Worm (Caenorhabditis elegans) whole organism, young adult: ENCODE data around the gene frpr-8.

Experiments
- D2030.7 ChIP-seq: fragments of 200-800 bp; sonication (Bioruptor generic); IDR thresholded peaks from 2 replicates; pipeline ENCODE4 v1.3.6; 2022; ENCODE audit warnings: missing genetic modification reagents, missing genetic modification characterization, missing compliant biosample characterization
- F10E7.11 ChIP-seq: sonication (generic microtip); optimal IDR thresholded peaks from 2 replicates; lab custom pipeline; 2017; ENCODE audit warnings: mild to moderate bottlenecking, missing genetic modification characterization, moderate library complexity, missing compliant biosample characterization
- F22D6.2 ChIP-seq: sonication (generic microtip); optimal IDR thresholded peaks from 2 replicates; lab custom pipeline; 2016; ENCODE audit warnings: mild to moderate bottlenecking, missing genetic modification characterization, missing compliant biosample characterization
- F23B12.7 ChIP-seq: sonication (generic microtip); optimal IDR thresholded peaks from 2 replicates; lab custom pipeline; 2017; ENCODE audit warnings: missing genetic modification characterization, mild to moderate bottlenecking, missing compliant biosample characterization, antibody characterized with exemption, moderate library complexity; ENCODE audit not compliant: insufficient read depth
- F49E8.2 ChIP-seq: sonication (generic microtip); optimal IDR thresholded peaks from 3 replicates; lab custom pipeline; 2017; ENCODE audit warnings: missing genetic modification characterization, mild to moderate bottlenecking, missing compliant biosample characterization, antibody characterized with exemption, moderate library complexity; ENCODE audit not compliant: insufficient read depth
- F55B11.4 ChIP-seq: sonication (generic microtip); optimal IDR thresholded peaks from 2 replicates; lab custom pipeline; 2016; ENCODE audit warnings: missing compliant biosample characterization, missing genetic modification characterization, borderline replicate concordance; ENCODE audit not compliant: insufficient read depth
- K11D2.4 ChIP-seq: fragments of 200-800 bp; sonication (Bioruptor generic); IDR thresholded peaks from 2 replicates; pipeline ENCODE4 v1.3.6; 2022; ENCODE audit warnings: missing genetic modification reagents, missing genetic modification characterization, missing compliant biosample characterization
- K12H6.12 ChIP-seq: fragments of 200-800 bp; sonication (Bioruptor generic); optimal IDR thresholded peaks from 2 replicates; lab custom pipeline; 2018; ENCODE audit warnings: mild to moderate bottlenecking, missing genetic modification characterization, missing compliant biosample characterization
- Y79H2A.3 ChIP-seq: fragments of 200-800 bp; sonication (Bioruptor generic); conservative IDR thresholded peaks from 2 replicates; pipeline ENCODE4 v1.3.6; 2022; ENCODE audit warnings: missing genetic modification reagents, missing genetic modification characterization, missing compliant biosample characterization
- ZK185.1 ChIP-seq: sonication (generic microtip); optimal IDR thresholded peaks from 2 replicates; lab custom pipeline; 2016; ENCODE audit warnings: mild to moderate bottlenecking, missing genetic modification characterization, missing compliant biosample characterization; ENCODE audit not compliant: poor library complexity, severe bottlenecking
- atf-7 ChIP-seq: sonication (generic microtip); optimal IDR thresholded peaks from 2 replicates; lab custom pipeline; 2017; ENCODE audit warnings: mild to moderate bottlenecking, missing genetic modification characterization, missing compliant biosample characterization
- athp-1 ChIP-seq: sonication (generic microtip); optimal IDR thresholded peaks from 2 replicates; lab custom pipeline; 2017; ENCODE audit warnings: mild to moderate bottlenecking, missing genetic modification characterization, missing compliant biosample characterization
- ccch-3 ChIP-seq: fragments of 200-800 bp; sonication (Bioruptor generic); optimal IDR thresholded peaks from 2 replicates; lab custom pipeline; 2018; ENCODE audit warnings: mild to moderate bottlenecking, missing genetic modification characterization, missing compliant biosample characterization
- ceh-40 ChIP-seq: fragments of 200-800 bp; sonication (Bioruptor generic); IDR thresholded peaks from 2 replicates; pipeline ENCODE4 v1.3.6; 2022; ENCODE audit warnings: missing genetic modification characterization, missing compliant biosample characterization
- ceh-79 ChIP-seq: sonication (generic microtip); optimal IDR thresholded peaks from 2 replicates; lab custom pipeline; 2017; ENCODE audit warnings: mild to moderate bottlenecking, missing genetic modification characterization, missing compliant biosample characterization
- chd-7 ChIP-seq: sonication (generic microtip); optimal IDR thresholded peaks from 2 replicates; lab custom pipeline; 2016; ENCODE audit warnings: mild to moderate bottlenecking, missing genetic modification characterization, moderate library complexity, missing compliant biosample characterization
- dox-1 ChIP-seq: fragments of 200-800 bp; sonication (Bioruptor generic); IDR thresholded peaks from 2 replicates; pipeline ENCODE4 v1.3.6; 2022; ENCODE audit warnings: missing genetic modification reagents, missing genetic modification characterization, missing compliant biosample characterization
- efl-1 ChIP-seq: fragments of 150-350 bp; optimal IDR thresholded peaks from 2 replicates; lab custom pipeline; 2014; ENCODE audit warnings: missing biosample characterization, missing genetic modification reagents, missing genetic modification characterization
- ekl-4 ChIP-seq: fragments of 200-800 bp; sonication (Bioruptor generic); IDR thresholded peaks from 2 replicates; pipeline ENCODE4 v1.3.6; 2022; ENCODE audit warnings: missing genetic modification reagents, missing genetic modification characterization, missing compliant biosample characterization
- ets-4 ChIP-seq: fragments of 200-800 bp; sonication (Bioruptor generic); optimal IDR thresholded peaks from 2 replicates; lab custom pipeline; 2018; ENCODE audit warnings: mild to moderate bottlenecking, missing genetic modification characterization, missing compliant biosample characterization
- fkh-3 ChIP-seq: sonication (generic microtip); optimal IDR thresholded peaks from 2 replicates; lab custom pipeline; 2016; ENCODE audit warnings: mild to moderate bottlenecking, missing genetic modification characterization, missing compliant biosample characterization
- hlh-12 ChIP-seq: sonication (generic microtip); optimal IDR thresholded peaks from 2 replicates; lab custom pipeline; 2016; ENCODE audit warnings: missing genetic modification characterization, missing compliant biosample characterization
- hlh-26 ChIP-seq: fragments of 200-800 bp; sonication (Bioruptor generic); conservative IDR thresholded peaks from 2 replicates; pipeline ENCODE4 v1.3.6; 2022; ENCODE audit warnings: missing genetic modification reagents, missing genetic modification characterization, missing compliant biosample characterization
- hmg-1.2 ChIP-seq: fragments of 200-800 bp; sonication (Bioruptor generic); IDR thresholded peaks from 2 replicates; pipeline ENCODE4 v1.3.6; 2022; ENCODE audit warnings: missing genetic modification reagents, missing genetic modification characterization, missing compliant biosample characterization
- lin-26 ChIP-seq: fragments of 200-800 bp; sonication (Bioruptor generic); IDR thresholded peaks from 2 replicates; pipeline ENCODE4 v1.3.6; 2022; ENCODE audit warnings: missing genetic modification reagents, missing genetic modification characterization, missing compliant biosample characterization
- lin-40 ChIP-seq: sonication (generic microtip); optimal IDR thresholded peaks from 2 replicates; lab custom pipeline; 2016; ENCODE audit warnings: missing genetic modification characterization, mild to moderate bottlenecking, missing compliant biosample characterization, missing genotype, missing genetic modification reagents
- lir-1 ChIP-seq: fragments of 200-800 bp; sonication (Bioruptor generic); conservative IDR thresholded peaks from 2 replicates; pipeline ENCODE4 v1.3.6; 2022; ENCODE audit warnings: missing genetic modification reagents, missing genetic modification characterization, missing compliant biosample characterization
- lsl-1 ChIP-seq: fragments of 200-800 bp; sonication (Bioruptor generic); optimal IDR thresholded peaks from 2 replicates; lab custom pipeline; 2018; ENCODE audit warnings: mild to moderate bottlenecking, missing genetic modification characterization, moderate library complexity, missing compliant biosample characterization
- lsy-27 ChIP-seq: sonication (generic microtip); optimal IDR thresholded peaks from 2 replicates; lab custom pipeline; 2017; ENCODE audit warnings: missing genetic modification characterization, mild to moderate bottlenecking, missing compliant biosample characterization, antibody characterized with exemption, missing genotype, borderline replicate concordance; ENCODE audit not compliant: insufficient read depth
- madf-6 ChIP-seq: fragments of 200-800 bp; sonication (Bioruptor generic); IDR thresholded peaks from 2 replicates; pipeline ENCODE4 v1.3.6; 2022; ENCODE audit warnings: missing genetic modification reagents, missing genetic modification characterization, missing compliant biosample characterization
- mel-28 ChIP-seq: sonication (generic microtip); optimal IDR thresholded peaks from 2 replicates; lab custom pipeline; 2016; ENCODE audit warnings: borderline replicate concordance, mild to moderate bottlenecking, missing genetic modification characterization, missing compliant biosample characterization
- mes-4 ChIP-seq: sonication (generic microtip); optimal IDR thresholded peaks from 2 replicates; lab custom pipeline; 2016; ENCODE audit warnings: missing genotype, missing genetic modification characterization, missing compliant biosample characterization
- nhr-120 ChIP-seq: fragments of 200-800 bp; sonication (Bioruptor generic); IDR thresholded peaks from 2 replicates; pipeline ENCODE4 v1.3.6; 2022; ENCODE audit warnings: missing genetic modification characterization, missing compliant biosample characterization
- nhr-179 ChIP-seq: sonication (generic microtip); optimal IDR thresholded peaks from 2 replicates; lab custom pipeline; 2016; ENCODE audit warnings: mild to moderate bottlenecking, missing genetic modification characterization, missing compliant biosample characterization
- nhr-27 ChIP-seq: fragments of 200-800 bp; sonication (Bioruptor generic); optimal IDR thresholded peaks from 2 replicates; lab custom pipeline; 2018; ENCODE audit warnings: mild to moderate bottlenecking, missing genetic modification characterization, moderate library complexity, missing compliant biosample characterization
- nhr-80 ChIP-seq: sonication (generic microtip); optimal IDR thresholded peaks from 2 replicates; lab custom pipeline; 2016; ENCODE audit warnings: missing genetic modification characterization, missing compliant biosample characterization
- nhr-90 ChIP-seq: sonication (generic microtip); optimal IDR thresholded peaks from 2 replicates; lab custom pipeline; 2016; ENCODE audit warnings: missing genotype, mild to moderate bottlenecking, missing genetic modification characterization, missing compliant biosample characterization
- pbrm-1 ChIP-seq: fragments of 200-800 bp; sonication (Bioruptor generic); IDR thresholded peaks from 2 replicates; pipeline ENCODE4 v1.3.6; 2022; ENCODE audit warnings: missing genetic modification reagents, missing genetic modification characterization, missing compliant biosample characterization
- pha-4 ChIP-seq: fragments of 150-350 bp; sonication (generic microtip); optimal IDR thresholded peaks from 2 replicates; lab custom pipeline; 2014; ENCODE audit warnings: missing biosample characterization, missing genetic modification reagents, missing genetic modification characterization
- rcor-1 ChIP-seq: fragments of 200-800 bp; sonication (Bioruptor generic); IDR thresholded peaks from 2 replicates; pipeline ENCODE4 v1.3.6; 2022; ENCODE audit warnings: missing genetic modification reagents, missing genetic modification characterization, missing compliant biosample characterization
- rec-8 ChIP-seq, 2 experiments: sonication (generic microtip); optimal IDR thresholded peaks; 2 replicates each; lab custom pipeline; 2016; ENCODE audit warnings: mild to moderate bottlenecking in 2 of 2, missing genetic modification characterization in 2 of 2, missing genetic modification reagents in 2 of 2, missing genotype in 2 of 2, missing biosample characterization in 1 of 2, missing compliant biosample characterization in 1 of 2, moderate library complexity in 1 of 2
- rpc-1 ChIP-seq, 2 experiments: fragments of 150-350 bp in 1 of 2; sonication (generic microtip) in 1 of 2; optimal IDR thresholded peaks; 2 replicates each; lab custom pipeline; 2014 to 2018; ENCODE audit warnings: missing biosample characterization in 1 of 2, missing genetic modification characterization in 1 of 2, missing genetic modification reagents in 1 of 2, missing genotype in 1 of 2
- somi-1 ChIP-seq: fragments of 200-800 bp; sonication (Bioruptor generic); optimal IDR thresholded peaks from 2 replicates; lab custom pipeline; 2018; ENCODE audit warnings: mild to moderate bottlenecking, missing genetic modification characterization, missing compliant biosample characterization
- tbp1 ChIP-seq: fragments of 200-800 bp; sonication (Bioruptor generic); optimal IDR thresholded peaks from 2 replicates; lab custom pipeline; 2018; ENCODE audit warnings: mild to moderate bottlenecking, missing genetic modification characterization, missing compliant biosample characterization
- tlf-1 ChIP-seq: fragments of 200-800 bp; sonication (Bioruptor generic); optimal IDR thresholded peaks from 2 replicates; lab custom pipeline; 2018; ENCODE audit warnings: mild to moderate bottlenecking, missing genetic modification characterization, missing compliant biosample characterization
- unc-130 ChIP-seq: sonication (generic microtip); optimal IDR thresholded peaks from 2 replicates; lab custom pipeline; 2016; ENCODE audit warnings: missing genetic modification reagents, missing genetic modification characterization, missing compliant biosample characterization
- unc-62 ChIP-seq: fragments of 150-350 bp; optimal IDR thresholded peaks from 2 replicates; lab custom pipeline; 2014; ENCODE audit warnings: missing biosample characterization, missing genetic modification reagents, missing genetic modification characterization
- ztf-22 ChIP-seq: fragments of 200-800 bp; sonication (Bioruptor generic); optimal IDR thresholded peaks from 2 replicates; lab custom pipeline; 2018; ENCODE audit warnings: mild to moderate bottlenecking, missing genetic modification characterization, moderate library complexity, missing compliant biosample characterization
- ztf-3 ChIP-seq: fragments of 200-800 bp; sonication (Bioruptor generic); optimal IDR thresholded peaks from 2 replicates; lab custom pipeline; 2018; ENCODE audit warnings: mild to moderate bottlenecking, missing genetic modification characterization, missing compliant biosample characterization

Gene frpr-8

ce11 chrX:8674514-8674913 lies 23.1 kb upstream of the frpr-8 start (continued):
- TF ChIP-seq rec-8 (tag; optimal IDR thresholded peaks at IDR 0.05; lab: Kevin White, UChicago) (no peak), F10E7.11 (tag; lab: Kevin White, UChicago) (no peak), hmg-1.2 (no peak), F23B12.7 (tag; lab: Kevin White, UChicago) (peak; percentile 18), nhr-80 (tag; lab: Kevin White, UChicago) (peak; percentile 87), F22D6.2 (tag; lab: Kevin White, UChicago) (no peak), ztf-3 (GFP tag; lab: Kevin White, UChicago) (no peak), rpc-1 (optimal IDR thresholded peaks at IDR 0.05; lab: Kevin White, UChicago) (no peak), rpc-1 (tag; optimal IDR thresholded peaks at IDR 0.05; lab: Kevin White, UChicago) (no peak), chd-7 (tag; lab: Kevin White, UChicago) (peak; percentile 14), ekl-4 (GFP tag; lab: Robert Waterston, UW) (no peak), lin-26 (peak; percentile 54; the same call in 1 of the 2 replicates), ZK185.1 (no peak), tlf-1 (GFP tag; lab: Kevin White, UChicago) (no peak), nhr-179 (tag; lab: Kevin White, UChicago) (no peak), hlh-26 (GFP tag; lab: Robert Waterston, UW) (no peak), hlh-12 (tag; lab: Kevin White, UChicago) (no peak), pha-4 (peak; percentile 73), athp-1 (tag; lab: Kevin White, UChicago) (no peak), D2030.7 (GFP tag; lab: Robert Waterston, UW) (no peak), madf-6 (GFP tag; lab: Robert Waterston, UW) (no peak), dox-1 (GFP tag; lab: Robert Waterston, UW) (no peak), F49E8.2 (no peak), ztf-22 (no peak), ceh-79 (no peak), F55B11.4 (no peak), fkh-3 (tag; lab: Kevin White, UChicago) (no peak), unc-130 (GFP tag; lab: Kevin White, UChicago) (no peak), lsy-27 (tag; lab: Kevin White, UChicago) (no peak), efl-1 (GFP tag; lab: Kevin White, UChicago) (no peak), K11D2.4 (GFP tag; lab: Robert Waterston, UW) (no peak; the same call in 1 of the 2 replicates), lir-1 (GFP tag; lab: Robert Waterston, UW) (no peak), rcor-1 (GFP tag; lab: Robert Waterston, UW) (no peak), lsl-1 (no peak), lin-40 (tag; lab: Kevin White, UChicago) (peak; percentile 65), Y79H2A.3 (GFP tag; lab: Robert Waterston, UW) (no peak), ccch-3 (no peak), mel-28 (tag; lab: Kevin White, UChicago) (no peak), nhr-120 (GFP tag; lab: Robert Waterston, UW) (no peak), somi-1 (GFP tag; lab: Kevin White, UChicago) (peak; percentile 76), atf-7 (tag; lab: Kevin White, UChicago) (peak; percentile 31), unc-62 (GFP tag; lab: Kevin White, UChicago) (peak; percentile 70), K12H6.12 (tag; lab: Kevin White, UChicago) (no peak), ceh-40 (GFP tag; lab: Robert Waterston, UW) (no peak), nhr-90 (tag; lab: Kevin White, UChicago) (peak; percentile 24), pbrm-1 (GFP tag; lab: Robert Waterston, UW) (no peak), nhr-27 (tag; lab: Kevin White, UChicago) (no peak), ets-4 (no peak), mes-4 (tag; lab: Kevin White, UChicago) (no peak), tbp1 (peak; percentile 29)
